Worm (Caenorhabditis elegans) whole organism, young adult: Measurements from ENCODE around the gene degl-2.

Source experiments
- F52B5.7 ChIP-seq: sonication (generic microtip); optimal IDR thresholded peaks from 2 replicates; lab custom pipeline; 2016; ENCODE audit warnings: mild to moderate bottlenecking, missing genetic modification characterization, missing compliant biosample characterization
- F57C9.4 ChIP-seq: sonication (generic microtip); optimal IDR thresholded peaks from 2 replicates; lab custom pipeline; 2017; ENCODE audit warnings: mild to moderate bottlenecking, missing genetic modification characterization, missing compliant biosample characterization
- T26A5.8 ChIP-seq: sonication (generic microtip); optimal IDR thresholded peaks from 2 replicates; lab custom pipeline; 2016; ENCODE audit warnings: missing genetic modification characterization, missing compliant biosample characterization
- Y56A3A.18 ChIP-seq: fragments of 200-800 bp; sonication (Bioruptor generic); IDR thresholded peaks from 2 replicates; pipeline ENCODE4 v1.3.6; 2022; ENCODE audit warnings: missing genetic modification reagents, missing genetic modification characterization, missing compliant biosample characterization
- Y67H2A.10 ChIP-seq: fragments of 200-800 bp; sonication (Bioruptor generic); conservative IDR thresholded peaks from 2 replicates; pipeline ENCODE4 v1.3.6; 2022; ENCODE audit warnings: missing genetic modification reagents, missing genetic modification characterization, missing compliant biosample characterization
- ama-1 ChIP-seq, 3 experiments: fragments of 150-350 bp in 1 of 3; sonication (generic microtip) in 2 of 3; optimal IDR thresholded peaks; 2 replicates each; lab custom pipeline; 2014 to 2018; ENCODE audit warnings: missing biosample characterization in 2 of 3, missing genetic modification characterization in 2 of 3, missing genetic modification reagents in 2 of 3
- dox-1 ChIP-seq: fragments of 200-800 bp; sonication (Bioruptor generic); IDR thresholded peaks from 2 replicates; pipeline ENCODE4 v1.3.6; 2022; ENCODE audit warnings: missing genetic modification reagents, missing genetic modification characterization, missing compliant biosample characterization
- egrh-3 ChIP-seq: fragments of 200-800 bp; sonication (Bioruptor generic); IDR thresholded peaks from 2 replicates; pipeline ENCODE4 v1.3.6; 2022; ENCODE audit warnings: missing genetic modification reagents, missing genetic modification characterization, missing compliant biosample characterization
- fkh-3 ChIP-seq: sonication (generic microtip); optimal IDR thresholded peaks from 2 replicates; lab custom pipeline; 2016; ENCODE audit warnings: mild to moderate bottlenecking, missing genetic modification characterization, missing compliant biosample characterization
- hmg-1.2 ChIP-seq: fragments of 200-800 bp; sonication (Bioruptor generic); IDR thresholded peaks from 2 replicates; pipeline ENCODE4 v1.3.6; 2022; ENCODE audit warnings: missing genetic modification reagents, missing genetic modification characterization, missing compliant biosample characterization
- lin-26 ChIP-seq: fragments of 200-800 bp; sonication (Bioruptor generic); IDR thresholded peaks from 2 replicates; pipeline ENCODE4 v1.3.6; 2022; ENCODE audit warnings: missing genetic modification reagents, missing genetic modification characterization, missing compliant biosample characterization
- nhr-120 ChIP-seq: fragments of 200-800 bp; sonication (Bioruptor generic); IDR thresholded peaks from 2 replicates; pipeline ENCODE4 v1.3.6; 2022; ENCODE audit warnings: missing genetic modification characterization, missing compliant biosample characterization
- pha-4 ChIP-seq: fragments of 150-350 bp; sonication (generic microtip); optimal IDR thresholded peaks from 2 replicates; lab custom pipeline; 2014; ENCODE audit warnings: missing biosample characterization, missing genetic modification reagents, missing genetic modification characterization
- somi-1 ChIP-seq: fragments of 200-800 bp; sonication (Bioruptor generic); optimal IDR thresholded peaks from 2 replicates; lab custom pipeline; 2018; ENCODE audit warnings: mild to moderate bottlenecking, missing genetic modification characterization, missing compliant biosample characterization

DNA sequence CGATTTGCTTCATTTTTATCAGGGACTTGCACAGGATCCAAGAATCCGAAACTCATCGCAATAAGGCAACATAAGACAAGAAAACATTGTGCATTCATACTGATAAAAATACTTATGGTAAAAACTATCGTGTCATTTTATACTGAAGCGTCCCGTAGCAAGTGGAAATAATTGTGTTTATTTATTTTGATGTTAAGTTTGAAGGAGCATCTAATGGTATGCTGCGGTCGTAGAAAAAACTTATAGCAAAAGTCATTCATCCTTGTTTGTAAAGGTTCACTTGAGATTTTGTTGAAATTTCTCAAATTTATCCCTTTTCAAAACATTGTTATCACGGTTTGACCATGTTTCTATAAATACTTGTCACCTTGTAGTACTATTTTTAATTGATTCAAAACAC, 18.3 kb upstream of the degl-2 start, which contains the start of gene W09C2.10:
- TF ChIP-seq egrh-3 (GFP tag; lab: Robert Waterston, UW) (no peak), pha-4 (tag; lab: Kevin White, UChicago) (no peak), dox-1 (GFP tag; lab: Robert Waterston, UW) (no peak), F52B5.7 (tag; lab: Kevin White, UChicago) (no peak), T26A5.8 (tag; lab: Kevin White, UChicago) (no peak), lin-26 (no peak), ama-1 (optimal IDR thresholded peaks at IDR 0.05; lab: Kevin White, UChicago) (no peak), ama-1 (GFP tag; optimal IDR thresholded peaks at IDR 0.05; lab: Kevin White, UChicago) (no peak), fkh-3 (tag; lab: Kevin White, UChicago) (no peak), somi-1 (GFP tag; lab: Kevin White, UChicago) (no peak), F57C9.4 (no peak), hmg-1.2 (GFP tag; lab: Robert Waterston, UW) (no peak), Y56A3A.18 (GFP tag; lab: Robert Waterston, UW) (no peak), nhr-120 (GFP tag; lab: Robert Waterston, UW) (no peak), Y67H2A.10 (GFP tag; lab: Robert Waterston, UW) (no peak)
